Worm (Caenorhabditis elegans): ENCODE data around the gene pals-20.

Gene pals-20

ce11 chrIII:1419700-1420356, 31.7 kb upstream of the pals-20 start (continued):
- TF ChIP-seq dpl-1 (GFP tag; optimal IDR thresholded peaks at IDR 0.05) (peak in 1 of 3 experiments; percentile 2), C34B4.2 (tag; optimal IDR thresholded peaks at IDR 0.05) (no peak), pqm-1 (tag; optimal IDR thresholded peaks at IDR 0.05) (no peak), pax-3 (tag; optimal IDR thresholded peaks at IDR 0.05) (peak; percentile 76), fos-1 (tag; optimal IDR thresholded peaks at IDR 0.05) (peak; percentile 35), hpl-2 (GFP tag; optimal IDR thresholded peaks at IDR 0.05) (peak; percentile 41), ztf-11 (tag; optimal IDR thresholded peaks at IDR 0.05) (no peak), nhr-85 (tag) (peak; percentile 68), nhr-77 (tag; optimal IDR thresholded peaks at IDR 0.05) (peak; percentile 25), rnt-1 (tag; optimal IDR thresholded peaks at IDR 0.05) (peak; percentile 35), C16A3.4 (tag; optimal IDR thresholded peaks at IDR 0.05) (peak; percentile 39), lin-14 (GFP tag; optimal IDR thresholded peaks at IDR 0.05) (peak; percentile 36), zip-4 (GFP tag; optimal IDR thresholded peaks at IDR 0.05) (peak; percentile 33), ceh-63 (GFP tag; optimal IDR thresholded peaks at IDR 0.05) (no peak), ztf-4 (tag; optimal IDR thresholded peaks at IDR 0.05) (peak; percentile 85), unc-130 (tag; optimal IDR thresholded peaks at IDR 0.05) (no peak), unc-62 (GFP tag; optimal IDR thresholded peaks at IDR 0.05) (no peak), elt-2 (tag; optimal IDR thresholded peaks at IDR 0.05) (peak; percentile 62), lin-13 (GFP tag; optimal IDR thresholded peaks at IDR 0.05) (peak; percentile 31), fkh-10 (GFP tag; optimal IDR thresholded peaks at IDR 0.05) (no peak), tbx-2 (tag; optimal IDR thresholded peaks at IDR 0.05) (peak; percentile 25), C04F5.9 (tag; optimal IDR thresholded peaks at IDR 0.05) (peak; percentile 28), nhr-19 (GFP tag; conservative IDR thresholded peaks at IDR 0.05) (peak; percentile 63), ceh-88 (GFP tag; IDR thresholded peaks at IDR 0.05) (peak; percentile 49), zag-1 (tag; optimal IDR thresholded peaks at IDR 0.05) (no peak), nhr-12 (tag; optimal IDR thresholded peaks at IDR 0.05) (no peak), jun-1 (tag; optimal IDR thresholded peaks at IDR 0.05) (no peak), nhr-71 (tag; optimal IDR thresholded peaks at IDR 0.05) (peak; percentile 81), ets-5 (GFP tag; IDR thresholded peaks at IDR 0.05) (no peak), nhr-20 (tag; optimal IDR thresholded peaks at IDR 0.05) (peak; percentile 50), tlp-1 (tag; optimal IDR thresholded peaks at IDR 0.05) (no peak), hlh-17 (GFP tag; optimal IDR thresholded peaks at IDR 0.05; ENCODE audit: borderline replicate concordance) (no peak), Y116A8C.19 (tag; optimal IDR thresholded peaks at IDR 0.05; ENCODE audit: borderline replicate concordance) (no peak), ces-1 (GFP tag; optimal IDR thresholded peaks at IDR 0.05) (no peak), snu-23 (GFP tag; optimal IDR thresholded peaks at IDR 0.05) (peak; percentile 66), hlh-4 (tag; optimal IDR thresholded peaks at IDR 0.05) (no peak), aly-2 (tag; optimal IDR thresholded peaks at IDR 0.05) (peak; percentile 91), F16B12.6 (tag; optimal IDR thresholded peaks at IDR 0.05) (no peak), unc-98 (GFP tag; IDR thresholded peaks at IDR 0.05) (no peak), aha-1 (tag; optimal IDR thresholded peaks at IDR 0.05) (no peak), unc-86 (tag; optimal IDR thresholded peaks at IDR 0.05) (no peak)

ce11 chrIII:1419146-1419636, 31.1 kb upstream of the pals-20 start, which contains the start of gene Y82E9BR.3:
Gene Y82E9BR.3, plus strand, starts transcription at chrIII:1419196.
- TF ChIP-seq ztf-11 (tag; optimal IDR thresholded peaks at IDR 0.05) (no peak), nhr-71 (tag; optimal IDR thresholded peaks at IDR 0.05) (no peak), mab-9 (GFP tag; IDR thresholded peaks at IDR 0.05) (peak; percentile 11; the same call in 1 of the 2 replicates), hpl-2 (GFP tag; optimal IDR thresholded peaks at IDR 0.05) (no peak)

All from whole organism, L1 larva.